Worm (Caenorhabditis elegans): ENCODE data around the gene heri-1.

DNA sequence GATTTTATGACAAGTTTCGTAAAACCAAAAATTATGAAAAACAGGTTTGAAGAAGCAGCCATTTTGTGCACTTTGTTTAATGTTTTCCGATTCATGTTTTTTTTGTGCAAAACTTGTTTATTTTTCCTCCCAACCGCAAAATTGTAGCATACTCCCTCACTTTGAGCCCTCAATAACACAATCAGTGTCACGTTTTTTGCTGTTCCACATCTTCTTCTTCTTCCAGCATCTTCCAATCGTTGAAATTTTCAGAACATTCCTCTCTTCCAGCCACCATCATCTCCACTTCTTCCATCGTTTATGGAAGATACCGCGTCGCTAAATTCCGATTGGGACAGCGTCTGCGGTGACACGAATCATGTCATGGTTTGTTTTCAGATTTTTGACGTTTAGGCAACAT lies 19.6 kb upstream of the heri-1 start, which contains the start of gene abts-3:
- TF ChIP-seq ceh-40 (GFP tag; IDR thresholded peaks at IDR 0.05) (no peak), unc-130 (GFP tag; optimal IDR thresholded peaks at IDR 0.05) (no peak), tlf-1 (GFP tag; optimal IDR thresholded peaks at IDR 0.05) (no peak), egl-18 (GFP tag; IDR thresholded peaks at IDR 0.05) (no peak), F52B5.7 (tag; optimal IDR thresholded peaks at IDR 0.05) (no peak), F22D6.2 (tag; optimal IDR thresholded peaks at IDR 0.05) (no peak), akir-1 (GFP tag; optimal IDR thresholded peaks at IDR 0.05) (no peak), ztf-3 (GFP tag; optimal IDR thresholded peaks at IDR 0.05) (no peak), hmg-20 (GFP tag; IDR thresholded peaks at IDR 0.05) (no peak), lir-1 (GFP tag; conservative IDR thresholded peaks at IDR 0.05) (no peak)
